Fruit fly (Drosophila melanogaster) whole organism, embryonic: Measurements from ENCODE around the gene CG44001.

Experiments used
- Atf3 ChIP-seq: fragments of 200-800 bp; sonication (Bioruptor generic); optimal IDR thresholded peaks from 3 replicates; lab custom pipeline; 2016; ENCODE audit warnings: missing biosample characterization, missing genetic modification characterization
- Blimp-1 ChIP-seq: fragments of 200-800 bp; sonication (Bioruptor generic); optimal IDR thresholded peaks from 3 replicates; lab custom pipeline; 2018; ENCODE audit warnings: missing biosample characterization, missing genetic modification characterization, mild to moderate bottlenecking, moderate library complexity, missing genetic modification reagents
- CG10267 ChIP-seq: fragments of 200-800 bp; sonication (Bioruptor generic); optimal IDR thresholded peaks from 2 replicates; lab custom pipeline; 2018; ENCODE audit warnings: missing biosample characterization, mild to moderate bottlenecking, missing genetic modification characterization, moderate library complexity
- CG10543 ChIP-seq: fragments of 200-800 bp; sonication (Bioruptor generic); optimal IDR thresholded peaks from 3 replicates; lab custom pipeline; 2017; ENCODE audit warnings: missing biosample characterization, mild to moderate bottlenecking, missing genetic modification characterization, moderate library complexity
- CG11696 ChIP-seq: fragments of 200-800 bp; sonication (Bioruptor generic); IDR thresholded peaks from 2 replicates; pipeline ENCODE4 v1.3.6; 2022; ENCODE audit warnings: missing biosample characterization, missing genetic modification characterization
- CG11723 ChIP-seq: fragments of 200-800 bp; sonication (Bioruptor generic); optimal IDR thresholded peaks from 2 replicates; lab custom pipeline; 2017; ENCODE audit warnings: missing biosample characterization, mild to moderate bottlenecking, missing genetic modification characterization
- CG12744 ChIP-seq: fragments of 200-800 bp; sonication (Bioruptor generic); optimal IDR thresholded peaks from 2 replicates; lab custom pipeline; 2016; ENCODE audit warnings: missing biosample characterization, missing genetic modification characterization
- CG17359 ChIP-seq: fragments of 200-800 bp; sonication (Bioruptor generic); optimal IDR thresholded peaks from 3 replicates; lab custom pipeline; 2018; ENCODE audit warnings: missing biosample characterization, mild to moderate bottlenecking, missing genetic modification characterization, moderate library complexity
- CG18262 ChIP-seq: fragments of 200-800 bp; optimal IDR thresholded peaks from 3 replicates; lab custom pipeline; 2019; ENCODE audit warnings: missing biosample characterization, mild to moderate bottlenecking, missing genetic modification characterization, moderate library complexity
- CG30431 ChIP-seq: fragments of 200-800 bp; sonication (Bioruptor generic); optimal IDR thresholded peaks from 2 replicates; lab custom pipeline; 2017; ENCODE audit warnings: missing biosample characterization, missing genetic modification characterization
- CG3281 ChIP-seq: fragments of 200-800 bp; sonication (Bioruptor generic); optimal IDR thresholded peaks from 3 replicates; lab custom pipeline; 2017; ENCODE audit warnings: missing biosample characterization, mild to moderate bottlenecking, missing genetic modification characterization
- CG43689 ChIP-seq: fragments of 200-800 bp; sonication (Bioruptor generic); IDR thresholded peaks from 2 replicates; pipeline ENCODE4 v1.3.6; 2022; ENCODE audit warnings: missing biosample characterization, missing genetic modification characterization
- CG6689 ChIP-seq: fragments of 200-800 bp; sonication (Bioruptor generic); IDR thresholded peaks from 2 replicates; pipeline ENCODE4 v1.3.6; 2022; ENCODE audit warnings: missing biosample characterization, missing genetic modification characterization
- CG8388 ChIP-seq: fragments of 200-800 bp; sonication (Bioruptor generic); optimal IDR thresholded peaks from 2 replicates; lab custom pipeline; 2019; ENCODE audit warnings: missing biosample characterization, mild to moderate bottlenecking, missing genetic modification characterization, moderate library complexity
- CG8478 ChIP-seq: fragments of >200 bp; optimal IDR thresholded peaks from 2 replicates; lab custom pipeline; 2018
- CG8924 ChIP-seq: fragments of 200-800 bp; optimal IDR thresholded peaks from 3 replicates; lab custom pipeline; 2019; ENCODE audit warnings: missing biosample characterization, mild to moderate bottlenecking, missing genetic modification characterization, moderate library complexity
- CG8944 ChIP-seq: fragments of 200-800 bp; sonication (Bioruptor generic); optimal IDR thresholded peaks from 3 replicates; lab custom pipeline; 2016; ENCODE audit warnings: missing biosample characterization, missing genetic modification characterization
- CG9817 ChIP-seq: fragments of 200-800 bp; sonication (Bioruptor generic); optimal IDR thresholded peaks from 2 replicates; lab custom pipeline; 2018; ENCODE audit warnings: missing biosample characterization, mild to moderate bottlenecking, missing genetic modification characterization, moderate library complexity
- Dbx ChIP-seq: fragments of 200-800 bp; sonication (Bioruptor generic); IDR thresholded peaks from 3 replicates; pipeline ENCODE4 v1.3.6; 2022; ENCODE audit warnings: missing biosample characterization, missing genetic modification characterization
- Dfd ChIP-seq, 2 experiments: fragments of >200 bp; optimal IDR thresholded peaks; 2 replicates each; lab custom pipeline; 2017; ENCODE audit warnings: missing biosample characterization in 2 of 2, missing genetic modification characterization in 2 of 2
- Dref ChIP-seq: fragments of 200-800 bp; sonication (Bioruptor generic); IDR thresholded peaks from 2 replicates; pipeline ENCODE4 v1.3.6; 2022; ENCODE audit warnings: missing biosample characterization, missing genetic modification characterization
- ERR ChIP-seq: fragments of 200-800 bp; sonication (Bioruptor generic); optimal IDR thresholded peaks from 2 replicates; lab custom pipeline; 2016; ENCODE audit warnings: missing biosample characterization, missing genetic modification characterization
- Ets97D ChIP-seq: fragments of 200-800 bp; sonication (Bioruptor generic); optimal IDR thresholded peaks from 3 replicates; lab custom pipeline; 2016; ENCODE audit warnings: missing biosample characterization, missing genetic modification characterization
- Hmr ChIP-seq: fragments of 200-800 bp; sonication (Bioruptor generic); optimal IDR thresholded peaks from 3 replicates; lab custom pipeline; 2017; ENCODE audit warnings: mild to moderate bottlenecking, missing biosample characterization, missing genetic modification reagents, missing genetic modification characterization
- NC2α ChIP-seq: fragments of 200-800 bp; sonication (Bioruptor generic); optimal IDR thresholded peaks from 2 replicates; lab custom pipeline; 2016; ENCODE audit warnings: missing biosample characterization, missing genetic modification characterization
- Sin3A ChIP-seq: fragments of >200 bp; optimal IDR thresholded peaks from 2 replicates; lab custom pipeline; 2018
- Six4 ChIP-seq: fragments of 200-800 bp; sonication (Bioruptor generic); optimal IDR thresholded peaks from 2 replicates; lab custom pipeline; 2016; ENCODE audit warnings: missing biosample characterization, missing genetic modification characterization
- Spps ChIP-seq: fragments of 200-800 bp; sonication (Bioruptor generic); optimal IDR thresholded peaks from 2 replicates; lab custom pipeline; 2018; ENCODE audit warnings: missing biosample characterization, mild to moderate bottlenecking, missing genetic modification characterization
- ase ChIP-seq: fragments of 200-800 bp; sonication (Bioruptor generic); IDR thresholded peaks from 3 replicates; pipeline ENCODE4 v1.3.6; 2022; ENCODE audit warnings: missing biosample characterization, missing genetic modification characterization
- chn ChIP-seq: fragments of 200-800 bp; sonication (Bioruptor generic); optimal IDR thresholded peaks from 2 replicates; lab custom pipeline; 2016; ENCODE audit warnings: missing biosample characterization, missing genetic modification characterization
- danr ChIP-seq: fragments of 200-800 bp; sonication (Bioruptor generic); IDR thresholded peaks from 2 replicates; pipeline ENCODE4 v1.3.6; 2022; ENCODE audit warnings: missing biosample characterization, missing genetic modification characterization
- gce ChIP-seq: fragments of 200-800 bp; sonication (Bioruptor generic); IDR thresholded peaks from 3 replicates; pipeline ENCODE4 v1.3.6; 2022; ENCODE audit warnings: missing biosample characterization, missing genetic modification characterization
- grau ChIP-seq: fragments of 200-800 bp; optimal IDR thresholded peaks from 3 replicates; lab custom pipeline; 2019; ENCODE audit warnings: missing biosample characterization, mild to moderate bottlenecking, missing genetic modification characterization, moderate library complexity
- gsb ChIP-seq: fragments of 200-800 bp; sonication (Bioruptor generic); IDR thresholded peaks from 2 replicates; pipeline ENCODE4 v1.3.6; 2022; ENCODE audit warnings: missing biosample characterization, missing genetic modification characterization
- gsb-n ChIP-seq: fragments of 200-800 bp; sonication (Bioruptor generic); optimal IDR thresholded peaks from 3 replicates; lab custom pipeline; 2018; ENCODE audit warnings: missing biosample characterization, mild to moderate bottlenecking, missing genetic modification characterization
- ham ChIP-seq: fragments of 200-800 bp; sonication (Bioruptor generic); IDR thresholded peaks from 2 replicates; pipeline ENCODE4 v1.3.6; 2022; ENCODE audit warnings: missing biosample characterization, missing genetic modification characterization
- insv ChIP-seq, 2 experiments: fragments of 200-800 bp; sonication (Bioruptor generic); optimal IDR thresholded peaks; 3 replicates each; lab custom pipeline; 2016 to 2018; ENCODE audit warnings: missing biosample characterization in 2 of 2, missing genetic modification characterization in 2 of 2
- kni ChIP-seq: fragments of 200-800 bp; sonication (Bioruptor generic); optimal IDR thresholded peaks from 3 replicates; lab custom pipeline; 2017; ENCODE audit warnings: mild to moderate bottlenecking, missing biosample characterization, missing genetic modification reagents, missing genetic modification characterization
- lbe ChIP-seq: fragments of 200-800 bp; sonication (Bioruptor generic); optimal IDR thresholded peaks from 2 replicates; lab custom pipeline; 2016; ENCODE audit warnings: missing biosample characterization, mild to moderate bottlenecking, missing genetic modification characterization
- lmd ChIP-seq: fragments of 200-800 bp; sonication (Bioruptor generic); IDR thresholded peaks from 2 replicates; pipeline ENCODE4 v1.3.6; 2022; ENCODE audit warnings: missing biosample characterization, missing genetic modification characterization
- lola ChIP-seq, 3 experiments: fragments of >200 bp in 2 of 3; fragments of 200-800 bp in 1 of 3; sonication (Bioruptor generic) in 1 of 3; optimal IDR thresholded peaks; 2 replicates each; lab custom pipeline; 2017 to 2019; ENCODE audit warnings: missing biosample characterization in 3 of 3, missing genetic modification characterization in 3 of 3, mild to moderate bottlenecking in 1 of 3, moderate library complexity in 1 of 3
- mld ChIP-seq: fragments of 200-800 bp; sonication (Bioruptor generic); IDR thresholded peaks from 3 replicates; pipeline ENCODE4 v1.3.6; 2022; ENCODE audit warnings: missing biosample characterization, missing genetic modification characterization; ENCODE audit not compliant: partially characterized antibody
- nom ChIP-seq: fragments of 200-800 bp; sonication (Bioruptor generic); optimal IDR thresholded peaks from 2 replicates; lab custom pipeline; 2017; ENCODE audit warnings: missing biosample characterization, missing genetic modification characterization, mild to moderate bottlenecking, moderate library complexity, missing genetic modification reagents
- pzg ChIP-seq: fragments of 200-800 bp; sonication (Bioruptor generic); optimal IDR thresholded peaks from 3 replicates; lab custom pipeline; 2018; ENCODE audit warnings: missing biosample characterization, mild to moderate bottlenecking, missing genetic modification characterization, moderate library complexity
- sima ChIP-seq: fragments of 200-800 bp; sonication (Bioruptor generic); optimal IDR thresholded peaks from 2 replicates; lab custom pipeline; 2016; ENCODE audit warnings: missing biosample characterization, missing genetic modification characterization
- sob ChIP-seq: fragments of 200-800 bp; sonication (Bioruptor generic); IDR thresholded peaks from 2 replicates; pipeline ENCODE4 v1.3.6; 2022; ENCODE audit warnings: missing biosample characterization, missing genetic modification characterization
- toy ChIP-seq: fragments of 200-800 bp; sonication (Bioruptor generic); IDR thresholded peaks from 2 replicates; pipeline ENCODE4 v1.3.6; 2022; ENCODE audit warnings: missing biosample characterization, missing genetic modification characterization
- tx ChIP-seq: fragments of 200-800 bp; sonication (Bioruptor generic); optimal IDR thresholded peaks from 2 replicates; lab custom pipeline; 2016; ENCODE audit warnings: missing biosample characterization, missing genetic modification characterization
- zen2 ChIP-seq: fragments of 200-800 bp; sonication (Bioruptor generic); IDR thresholded peaks from 3 replicates; pipeline ENCODE4 v1.3.6; 2022; ENCODE audit warnings: missing biosample characterization, missing genetic modification characterization; ENCODE audit not compliant: partially characterized antibody

CG44001 gene

DNA sequence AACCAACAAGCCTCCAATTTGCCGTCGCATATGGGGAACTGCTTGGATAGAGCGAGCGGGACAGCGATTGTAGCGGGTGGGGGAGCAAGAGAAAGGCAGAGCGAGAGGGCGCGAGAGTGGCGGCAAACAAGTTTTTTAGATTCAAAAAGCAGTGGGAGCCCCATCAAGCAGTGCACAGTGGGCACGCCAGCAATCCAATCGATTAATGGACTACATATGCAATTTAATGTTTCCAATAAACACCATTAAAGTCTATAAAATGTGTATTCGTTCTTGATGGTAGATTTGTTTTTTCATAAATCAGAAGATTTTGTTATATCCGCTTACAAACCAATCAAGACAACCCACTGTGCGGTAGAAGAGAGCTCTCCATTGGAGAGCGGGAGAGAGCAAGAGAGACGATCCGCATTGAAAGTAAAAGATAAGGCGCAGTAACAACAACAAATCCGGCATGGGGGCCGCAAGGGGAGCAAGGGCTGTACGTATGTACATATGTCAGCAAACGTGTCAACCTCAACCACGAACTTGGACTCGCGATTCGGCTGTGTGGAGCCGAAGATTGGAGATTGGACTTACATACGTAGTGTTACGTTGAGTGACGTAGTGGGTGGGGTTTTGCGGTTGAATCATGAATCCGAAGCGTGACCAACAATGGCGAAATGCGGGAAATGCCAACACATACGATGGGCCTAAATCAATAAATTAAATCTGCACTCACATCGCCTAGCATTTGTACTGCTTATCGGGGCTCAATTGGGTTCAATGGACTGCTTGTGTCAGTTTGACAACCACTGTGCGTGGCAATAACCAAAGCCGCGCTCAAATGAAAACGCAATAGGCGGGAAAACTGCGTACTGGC, 45.4 kb upstream of the CG44001 start (continued):
- peak; percentile 98 for TF ChIP-seq lbe (GFP tag; lab: Kevin White, UChicago)
- TF ChIP-seq NC2α (GFP tag; lab: Kevin White, UChicago), result peak; percentile 98
- TF ChIP-seq CG8478 (lab: Kevin White, UChicago), result peak; percentile 94
- TF ChIP-seq pzg (GFP tag; lab: Kevin White, UChicago), result peak; percentile 41
- peak; percentile 96 for TF ChIP-seq CG11696
- TF ChIP-seq CG43689 (GFP tag; lab: Robert Waterston, UW), result peak; percentile 98
- peak; percentile 98 for TF ChIP-seq Hmr (GFP tag; lab: Kevin White, UChicago)
- peak; percentile 94 for TF ChIP-seq Ets97D (GFP tag; lab: Kevin White, UChicago)
- TF ChIP-seq Six4 (GFP tag; lab: Kevin White, UChicago), result peak; percentile 99
- peak; percentile 99 for TF ChIP-seq CG8944
- no peak; the same call in 1 of the 2 replicates for TF ChIP-seq ham
- TF ChIP-seq Sin3A (lab: Kevin White, UChicago), result no peak
- TF ChIP-seq sob, result peak; percentile 99
- peak; percentile 99 for TF ChIP-seq tx (GFP tag; lab: Kevin White, UChicago)
- TF ChIP-seq CG9817 (tag; lab: Kevin White, UChicago), result peak; percentile 98
- peak; percentile 9 to 70 for TF ChIP-seq insv (GFP tag; optimal IDR thresholded peaks at IDR 0.05; lab: Kevin White, UChicago)
- peak; percentile 98 for TF ChIP-seq ERR
- TF ChIP-seq CG3281 (GFP tag; lab: Kevin White, UChicago), result peak; percentile 99
- peak in 1 of 3 experiments; percentile 98 for TF ChIP-seq lola (GFP tag; optimal IDR thresholded peaks at IDR 0.05; lab: Kevin White, UChicago)
- TF ChIP-seq mld (GFP tag; lab: Robert Waterston, UW), result 0 out of 3 replicates have a peak, but pooled peaks have one; percentile 25
- peak; percentile 98 for TF ChIP-seq grau (tag; lab: Kevin White, UChicago)
- TF ChIP-seq nom, result peak; percentile 98
- peak; percentile 99 for TF ChIP-seq CG17359
- TF ChIP-seq CG6689, result peak; percentile 99
- peak; percentile 99 for TF ChIP-seq CG12744 (GFP tag; lab: Kevin White, UChicago)
- TF ChIP-seq gsb (GFP tag; lab: Robert Waterston, UW), result peak; percentile 98
- TF ChIP-seq CG18262 (tag; lab: Kevin White, UChicago), result peak; percentile 99
- TF ChIP-seq toy (GFP tag; lab: Robert Waterston, UW), result peak; percentile 95
- TF ChIP-seq CG30431, result peak; percentile 99
- TF ChIP-seq Blimp-1, result peak; percentile 98
- peak; percentile 99 for TF ChIP-seq CG8924 (tag; lab: Kevin White, UChicago)
- TF ChIP-seq Atf3 (GFP tag; lab: Kevin White, UChicago), result peak; percentile 99
- TF ChIP-seq CG10543, result peak; percentile 98
- TF ChIP-seq CG10267 (tag; lab: Kevin White, UChicago), result peak; percentile 96
- peak; percentile 58 to 81 for TF ChIP-seq Dfd (GFP tag; optimal IDR thresholded peaks at IDR 0.05; lab: Kevin White, UChicago)
- TF ChIP-seq Dbx (GFP tag; lab: Robert Waterston, UW), result peak; percentile 99
- TF ChIP-seq danr (GFP tag; lab: Robert Waterston, UW), result peak; percentile 99
- TF ChIP-seq ase (GFP tag; lab: Robert Waterston, UW), result peak; percentile 100
- peak; percentile 96 for TF ChIP-seq kni (GFP tag; lab: Kevin White, UChicago)
- TF ChIP-seq Spps (tag; lab: Kevin White, UChicago), result peak; percentile 98
- TF ChIP-seq CG11723 (GFP tag; lab: Kevin White, UChicago), result peak; percentile 98
- peak; percentile 43; the same call in 1 of the 3 replicates for TF ChIP-seq zen2 (GFP tag; lab: Robert Waterston, UW)
- TF ChIP-seq gce (GFP tag; lab: Robert Waterston, UW), result peak; percentile 99
- TF ChIP-seq Dref (GFP tag; lab: Robert Waterston, UW), result no peak; the same call in 1 of the 2 replicates
- TF ChIP-seq lmd, result peak; percentile 99
- peak; percentile 97 for TF ChIP-seq sima
- peak; percentile 98 for TF ChIP-seq CG8388 (GFP tag; lab: Kevin White, UChicago)
- peak; percentile 99 for TF ChIP-seq chn (GFP tag; lab: Kevin White, UChicago)
- peak; percentile 99 for TF ChIP-seq gsb-n (tag; lab: Kevin White, UChicago)
